Worm (Caenorhabditis elegans) whole organism, L1 larva: ENCODE results near the gene Y56A3A.28.

ENCODE experiments used
- aly-2 ChIP-seq: fragments of 150-350 bp; optimal IDR thresholded peaks from 2 replicates; lab custom pipeline; 2014; ENCODE audit warnings: missing biosample characterization, missing genetic modification characterization
- ama-1 ChIP-seq: fragments of 150-350 bp; optimal IDR thresholded peaks from 2 replicates; lab custom pipeline; 2014
- ces-1 ChIP-seq: fragments of 150-350 bp; optimal IDR thresholded peaks from 2 replicates; lab custom pipeline; 2014; ENCODE audit warnings: missing biosample characterization, missing genetic modification reagents, missing genetic modification characterization
- fkh-10 ChIP-seq: sonication (generic microtip); optimal IDR thresholded peaks from 2 replicates; lab custom pipeline; 2017; ENCODE audit warnings: missing biosample characterization, missing genetic modification reagents, missing genetic modification characterization
- fos-1 ChIP-seq: fragments of 150-350 bp; optimal IDR thresholded peaks from 2 replicates; lab custom pipeline; 2014; ENCODE audit warnings: missing biosample characterization, missing genetic modification characterization
- jun-1 ChIP-seq: fragments of 150-350 bp; optimal IDR thresholded peaks from 2 replicates; lab custom pipeline; 2014; ENCODE audit warnings: missing biosample characterization, missing genetic modification reagents, missing genetic modification characterization
- lin-39 ChIP-seq: fragments of 150-350 bp; optimal IDR thresholded peaks from 2 replicates; lab custom pipeline; 2014; ENCODE audit warnings: missing biosample characterization, missing genetic modification reagents, missing genetic modification characterization
- nhr-237 ChIP-seq: fragments of 150-350 bp; optimal IDR thresholded peaks from 2 replicates; lab custom pipeline; 2014; ENCODE audit warnings: missing biosample characterization, missing genetic modification characterization
- pag-3 ChIP-seq: sonication (generic microtip); optimal IDR thresholded peaks from 2 replicates; lab custom pipeline; 2017; ENCODE audit warnings: missing genetic modification characterization, mild to moderate bottlenecking, missing compliant biosample characterization, antibody characterized with exemption, borderline replicate concordance; ENCODE audit not compliant: insufficient read depth
- snpc-4 ChIP-seq: fragments of 150-350 bp; optimal IDR thresholded peaks from 2 replicates; lab custom pipeline; 2014; ENCODE audit warnings: missing biosample characterization, missing genetic modification characterization

- TF ChIP-seq snpc-4 = no peak
- TF ChIP-seq jun-1 (tag; lab: Kevin White, UChicago) = no peak
- TF ChIP-seq pag-3 = no peak
- TF ChIP-seq ces-1 (GFP tag; lab: Kevin White, UChicago) = no peak
- TF ChIP-seq lin-39 (tag; lab: Kevin White, UChicago) = no peak
- TF ChIP-seq fkh-10 (GFP tag; lab: Kevin White, UChicago) = no peak
- TF ChIP-seq aly-2 (tag; lab: Kevin White, UChicago) = no peak
- TF ChIP-seq ama-1 (lab: Kevin White, UChicago) = no peak
- TF ChIP-seq fos-1 (tag; lab: Kevin White, UChicago) = no peak
- TF ChIP-seq nhr-237 (tag; lab: Kevin White, UChicago) = no peak
These were observed 24.6 kb upstream of the Y56A3A.28 start for ce11 chrIII:11995783-11996182.
